Fruit fly (Drosophila melanogaster): ENCODE data around the gene RanGAP.

Gene RanGAP

dm6 chr2L:19406419-19406818 lies 35.3 kb upstream of the RanGAP start:
- TF ChIP-seq Dif (GFP tag; optimal IDR thresholded peaks at IDR 0.05; ENCODE audit: partially characterized antibody) (no peak), Rel (GFP tag; optimal IDR thresholded peaks at IDR 0.05) (no peak), Rel (tag; optimal IDR thresholded peaks at IDR 0.05) (no peak), Myc (optimal IDR thresholded peaks at IDR 0.05) (no peak), ey (GFP tag; optimal IDR thresholded peaks at IDR 0.05) (no peak), rgr (GFP tag; optimal IDR thresholded peaks at IDR 0.05) (no peak), Hr78 (GFP tag; optimal IDR thresholded peaks at IDR 0.05) (no peak), Hr83 (GFP tag; optimal IDR thresholded peaks at IDR 0.05; ENCODE audit: poor library complexity, severe bottlenecking) (no peak), foxo (GFP tag; optimal IDR thresholded peaks at IDR 0.05) (no peak), Abd-B (GFP tag; optimal IDR thresholded peaks at IDR 0.05) (no peak)

dm6 chr2L:19411966-19412365 lies 29.8 kb upstream of the RanGAP start:
- TF ChIP-seq Sp1 (GFP tag; optimal IDR thresholded peaks at IDR 0.05) (no peak), tai (GFP tag; optimal IDR thresholded peaks at IDR 0.05) (no peak), woc (GFP tag; optimal IDR thresholded peaks at IDR 0.05) (no peak), Vsx2 (GFP tag; optimal IDR thresholded peaks at IDR 0.05; ENCODE audit: partially characterized antibody) (no peak), rgr (GFP tag; optimal IDR thresholded peaks at IDR 0.05) (no peak), fru (GFP tag; optimal IDR thresholded peaks at IDR 0.05) (no peak), dmrt93B (GFP tag; optimal IDR thresholded peaks at IDR 0.05) (no peak), Mio (GFP tag; optimal IDR thresholded peaks at IDR 0.05) (no peak), sage (GFP tag; optimal IDR thresholded peaks at IDR 0.05) (no peak), sv (GFP tag; optimal IDR thresholded peaks at IDR 0.05) (no peak), usp (GFP tag; optimal IDR thresholded peaks at IDR 0.05) (no peak)

- no peak for TF ChIP-seq Dfd (GFP tag; optimal IDR thresholded peaks at IDR 0.05)
- no peak for TF ChIP-seq usp (GFP tag; optimal IDR thresholded peaks at IDR 0.05)
- no peak for TF ChIP-seq Sp1 (GFP tag; optimal IDR thresholded peaks at IDR 0.05)
- TF ChIP-seq Mio (GFP tag; optimal IDR thresholded peaks at IDR 0.05) = no peak
- no peak for TF ChIP-seq woc (GFP tag; optimal IDR thresholded peaks at IDR 0.05)
- no peak for TF ChIP-seq foxo (GFP tag; optimal IDR thresholded peaks at IDR 0.05)
- no peak for TF ChIP-seq pan (optimal IDR thresholded peaks at IDR 0.05)
- no peak for TF ChIP-seq dl (GFP tag; optimal IDR thresholded peaks at IDR 0.05; ENCODE audit: insufficient read depth in 1 of 2, partially characterized antibody in 2 of 2)
- TF ChIP-seq Hr83 (GFP tag; optimal IDR thresholded peaks at IDR 0.05; ENCODE audit: poor library complexity, severe bottlenecking) = no peak
- TF ChIP-seq Myc (optimal IDR thresholded peaks at IDR 0.05) = no peak
- TF ChIP-seq CG9705 (GFP tag; optimal IDR thresholded peaks at IDR 0.05) = no peak
- TF ChIP-seq h (GFP tag; optimal IDR thresholded peaks at IDR 0.05) = no peak
- no peak for TF ChIP-seq lola (GFP tag; optimal IDR thresholded peaks at IDR 0.05)
- TF ChIP-seq sv (GFP tag; optimal IDR thresholded peaks at IDR 0.05) = no peak
- TF ChIP-seq GATAd (GFP tag; optimal IDR thresholded peaks at IDR 0.05) = no peak
- TF ChIP-seq dsf (GFP tag; optimal IDR thresholded peaks at IDR 0.05; ENCODE audit: borderline replicate concordance) = no peak
- TF ChIP-seq ey (GFP tag; optimal IDR thresholded peaks at IDR 0.05) = no peak
Observed at dm6 chr2L:19413118-19413893, 28.5 kb upstream of the RanGAP start.

dm6 chr2L:19414233-19414749 lies 27.5 kb upstream of the RanGAP start:
- peak; percentile 76 for TF ChIP-seq Dfd (GFP tag; optimal IDR thresholded peaks at IDR 0.05)
- no peak for TF ChIP-seq h (GFP tag; optimal IDR thresholded peaks at IDR 0.05)
- TF ChIP-seq sage (GFP tag; optimal IDR thresholded peaks at IDR 0.05) = no peak

dm6 chr2L:19415133-19415532 lies 26.6 kb upstream of the RanGAP start:
- TF ChIP-seq Myc (optimal IDR thresholded peaks at IDR 0.05) (no peak), br (GFP tag; optimal IDR thresholded peaks at IDR 0.05) (no peak)

dm6 chr2L:19415859-19416258 lies 25.9 kb upstream of the RanGAP start:
- TF ChIP-seq Jra (GFP tag; optimal IDR thresholded peaks at IDR 0.05) = no peak
